Worm (Caenorhabditis elegans): ENCODE results near the gene B0304.4.

- TF ChIP-seq him-1 (tag; optimal IDR thresholded peaks at IDR 0.05) (no peak), W03F9.2 (tag; optimal IDR thresholded peaks at IDR 0.05) (no peak), dao-5 (tag; optimal IDR thresholded peaks at IDR 0.05) (no peak)
Observed at ce11 chrII:4572579-4572978, 49.6 kb upstream of the B0304.4 start.
